Worm (Caenorhabditis elegans): ENCODE results near the gene Y116F11A.1.

DNA sequence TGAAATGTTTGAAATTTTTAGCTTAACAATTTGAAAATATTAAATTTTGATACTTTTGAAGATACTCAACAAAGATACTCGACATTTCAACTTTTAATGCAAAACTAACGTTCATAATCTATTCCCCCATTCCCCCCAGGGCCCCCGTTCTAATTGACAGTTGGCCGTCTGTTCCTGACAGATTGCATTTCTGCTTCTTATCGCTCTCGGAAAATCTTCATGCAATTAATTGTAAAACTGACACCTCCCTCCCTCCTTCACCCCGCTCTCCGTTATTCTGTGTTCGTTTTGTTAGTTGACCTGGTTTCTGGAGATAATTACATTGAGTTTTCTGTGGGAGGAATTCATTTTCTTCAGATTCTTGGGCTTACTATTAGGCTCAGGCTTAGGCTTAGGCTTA, 12.4 kb upstream of the Y116F11A.1 start:
- no peak for TF ChIP-seq unc-62 (GFP tag; optimal IDR thresholded peaks at IDR 0.05)
- TF ChIP-seq ZK546.5 (tag; optimal IDR thresholded peaks at IDR 0.05): no peak
- no peak for TF ChIP-seq nhr-12 (tag; optimal IDR thresholded peaks at IDR 0.05)
- TF ChIP-seq nhr-237 (tag; optimal IDR thresholded peaks at IDR 0.05): no peak
